Worm (Caenorhabditis elegans): ENCODE results near the gene F57A8.6.

F57A8.6 gene

DNA sequence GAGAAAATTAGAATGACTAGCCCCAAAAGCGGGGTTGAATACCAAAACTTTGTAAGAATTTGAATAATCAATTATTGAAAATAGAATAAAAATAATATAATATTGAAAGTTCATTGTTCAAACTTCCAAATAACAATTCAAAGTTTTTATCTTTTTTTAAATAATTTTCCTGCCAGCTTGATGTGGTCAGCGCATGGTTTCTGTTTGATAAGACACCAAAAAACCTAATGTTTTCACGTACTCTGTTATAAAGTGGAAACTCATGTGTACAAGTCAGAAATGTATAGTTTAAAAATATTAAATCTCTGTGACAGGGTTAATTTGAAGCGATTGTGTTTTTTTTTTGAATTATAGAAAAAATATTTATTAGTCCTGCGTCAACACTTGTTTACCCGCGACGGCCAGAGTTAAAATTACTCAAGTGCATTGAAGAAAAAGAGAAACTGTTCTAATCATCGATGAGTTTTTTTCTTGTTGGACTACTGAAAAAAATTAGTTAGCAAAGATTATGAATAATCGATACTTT is 31.2 kb upstream of the F57A8.6 start, which contains the start of gene ugt-17:
TSS of gene ugt-17 (minus strand) at position 180 of the 526 bp plus-strand sequence.
- TF ChIP-seq Y22D7AL.16 (tag; optimal IDR thresholded peaks at IDR 0.05) = no peak
- TF ChIP-seq ztf-16 (tag; optimal IDR thresholded peaks at IDR 0.05) = no peak
- TF ChIP-seq unc-55 (GFP tag; optimal IDR thresholded peaks at IDR 0.05) = no peak
- TF ChIP-seq ceh-24 (tag; optimal IDR thresholded peaks at IDR 0.05) = no peak
- no peak for TF ChIP-seq hlh-13 (GFP tag; optimal IDR thresholded peaks at IDR 0.05)
- TF ChIP-seq nhr-11 (tag; optimal IDR thresholded peaks at IDR 0.05) = no peak
- no peak for TF ChIP-seq ceh-31 (tag; optimal IDR thresholded peaks at IDR 0.05)
- no peak for TF ChIP-seq gmeb-2 (tag; optimal IDR thresholded peaks at IDR 0.05)
- TF ChIP-seq sdc-2 (tag; optimal IDR thresholded peaks at IDR 0.05) = no peak

- TF ChIP-seq ceh-31 (tag; optimal IDR thresholded peaks at IDR 0.05) (no peak), ceh-34 (tag; optimal IDR thresholded peaks at IDR 0.05) (no peak), C38D4.7 (GFP tag; optimal IDR thresholded peaks at IDR 0.05) (no peak), syd-9 (tag; optimal IDR thresholded peaks at IDR 0.05) (no peak), rnt-1 (tag; optimal IDR thresholded peaks at IDR 0.05) (no peak)
Observed at ce11 chrV:10103811-10104210, 30.1 kb upstream of the F57A8.6 start.

- TF ChIP-seq madf-2 (tag; optimal IDR thresholded peaks at IDR 0.05) (no peak), ceh-31 (tag; optimal IDR thresholded peaks at IDR 0.05) (no peak), tbx-2 (tag; optimal IDR thresholded peaks at IDR 0.05) (no peak), ceh-48 (tag; optimal IDR thresholded peaks at IDR 0.05) (no peak), elt-4 (tag; optimal IDR thresholded peaks at IDR 0.05) (no peak), hlh-30 (tag; optimal IDR thresholded peaks at IDR 0.05; ENCODE audit: insufficient read depth) (no peak), unc-42 (tag; optimal IDR thresholded peaks at IDR 0.05) (no peak), gmeb-2 (tag; optimal IDR thresholded peaks at IDR 0.05) (no peak), odd-2 (tag; optimal IDR thresholded peaks at IDR 0.05) (no peak)
Observed at ce11 chrV:10101916-10102315, 28.2 kb upstream of the F57A8.6 start, which contains the start of gene C08B6.14. C08B6.14 (minus strand) TSS chrV:10102016.

DNA sequence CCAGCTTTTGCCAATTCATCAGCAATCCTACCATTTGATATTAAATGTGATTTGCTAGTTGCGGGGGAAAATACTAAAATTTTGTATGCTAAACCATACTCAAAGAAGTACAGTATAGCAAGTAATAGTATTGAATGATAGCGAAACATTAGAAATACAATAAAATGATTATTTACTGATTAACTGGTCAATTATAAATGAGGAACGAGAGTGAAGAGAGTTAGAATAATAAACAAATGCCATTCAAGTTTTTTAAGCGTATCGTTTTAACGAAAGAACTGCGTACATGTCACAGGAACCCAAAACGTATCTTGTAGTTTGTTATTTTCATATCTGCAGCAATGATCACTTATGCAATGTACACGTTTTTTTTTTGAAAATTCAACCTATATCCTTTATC is 24.7 kb upstream of the F57A8.6 start, which contains the start of gene ugt-47:
TSS of gene ugt-47 (minus strand) at position 169 of the 400 bp plus-strand sequence.
- TF ChIP-seq ceh-31 (tag; optimal IDR thresholded peaks at IDR 0.05) (no peak), lin-11 (tag; optimal IDR thresholded peaks at IDR 0.05) (no peak), hlh-6 (tag; optimal IDR thresholded peaks at IDR 0.05) (no peak), ceh-6 (GFP tag; optimal IDR thresholded peaks at IDR 0.05) (no peak), ceh-2 (tag; optimal IDR thresholded peaks at IDR 0.05) (no peak), rnt-1 (tag; optimal IDR thresholded peaks at IDR 0.05) (no peak), pat-9 (tag; optimal IDR thresholded peaks at IDR 0.05) (no peak)

DNA sequence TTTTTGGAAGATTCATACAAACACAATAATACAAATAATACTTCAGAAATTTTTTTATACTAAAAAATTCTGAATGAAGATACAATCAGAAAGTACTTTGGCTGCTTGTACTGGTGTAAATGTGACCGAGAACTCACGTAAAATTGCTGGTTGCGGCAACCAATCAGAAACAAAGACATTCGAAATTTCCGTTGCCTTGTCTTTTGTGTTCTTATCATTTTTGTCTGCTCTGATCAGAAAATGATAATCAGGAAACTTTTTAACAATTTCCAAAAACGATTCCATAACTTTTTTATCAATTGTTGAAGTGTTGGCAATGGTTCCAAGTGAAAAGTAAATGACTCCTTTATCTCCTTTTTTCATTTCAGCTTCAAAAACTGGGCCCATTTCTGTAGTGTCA is 23.2 kb upstream of the F57A8.6 start:
- TF ChIP-seq madf-2 (tag; optimal IDR thresholded peaks at IDR 0.05) = no peak
- TF ChIP-seq unc-55 (GFP tag; optimal IDR thresholded peaks at IDR 0.05) = no peak
- TF ChIP-seq elt-2 (tag; optimal IDR thresholded peaks at IDR 0.05) = peak; percentile 17
- no peak for TF ChIP-seq ceh-24 (tag; optimal IDR thresholded peaks at IDR 0.05)
- TF ChIP-seq unc-42 (tag; optimal IDR thresholded peaks at IDR 0.05) = no peak
- TF ChIP-seq ceh-18 (tag; optimal IDR thresholded peaks at IDR 0.05) = no peak
- no peak for TF ChIP-seq C08G9.2 (tag; optimal IDR thresholded peaks at IDR 0.05)

- TF ChIP-seq ceh-45 (GFP tag; IDR thresholded peaks at IDR 0.05) = no peak
- no peak for TF ChIP-seq pag-3 (tag; optimal IDR thresholded peaks at IDR 0.05; ENCODE audit: borderline replicate concordance)
- TF ChIP-seq ceh-22 (tag; optimal IDR thresholded peaks at IDR 0.05) = no peak
- TF ChIP-seq tbx-7 (tag; optimal IDR thresholded peaks at IDR 0.05) = no peak
- no peak for TF ChIP-seq npax-4 (tag; optimal IDR thresholded peaks at IDR 0.05)
Observed at ce11 chrV:10094374-10094773, 20.7 kb upstream of the F57A8.6 start, which contains the start of gene srd-49. srd-49 (plus strand) TSS chrV:10094674.

Data from whole organism, late embryonic.